Fruit fly (Drosophila melanogaster): Measurements from ENCODE around the gene gukh.

- TF ChIP-seq h (optimal IDR thresholded peaks at IDR 0.05): no peak
- TF ChIP-seq Sin3A (optimal IDR thresholded peaks at IDR 0.05): no peak
- TF ChIP-seq Myc (optimal IDR thresholded peaks at IDR 0.05): no peak
- no peak for TF ChIP-seq insv (optimal IDR thresholded peaks at IDR 0.05)
- no peak for TF ChIP-seq psq (optimal IDR thresholded peaks at IDR 0.05)
Observed at dm6 chr3R:18978709-18979108, 5.1 kb upstream of the gukh start, which contains the start of gene euc.

Data from Kc167 (cell line).